Worm (Caenorhabditis elegans) whole organism, L1 larva: Measurements from ENCODE around the gene Y54E2A.4.

Source experiments
- C34B4.2 ChIP-seq: sonication (generic microtip); optimal IDR thresholded peaks from 2 replicates; lab custom pipeline; 2017; ENCODE audit warnings: mild to moderate bottlenecking, missing genetic modification characterization, missing compliant biosample characterization
- F16B12.6 ChIP-seq: fragments of 150-350 bp; optimal IDR thresholded peaks from 2 replicates; lab custom pipeline; 2014; ENCODE audit warnings: missing biosample characterization, missing genetic modification characterization
- Y116A8C.19 ChIP-seq: sonication (generic microtip); optimal IDR thresholded peaks from 2 replicates; lab custom pipeline; 2016; ENCODE audit warnings: missing compliant biosample characterization, missing genetic modification characterization, borderline replicate concordance
- aha-1 ChIP-seq: fragments of 150-350 bp; optimal IDR thresholded peaks from 2 replicates; lab custom pipeline; 2014; ENCODE audit warnings: missing biosample characterization, missing genetic modification characterization
- aly-2 ChIP-seq: fragments of 150-350 bp; optimal IDR thresholded peaks from 2 replicates; lab custom pipeline; 2014; ENCODE audit warnings: missing biosample characterization, missing genetic modification characterization
- ama-1 ChIP-seq: fragments of 150-350 bp; optimal IDR thresholded peaks from 2 replicates; lab custom pipeline; 2014
- ceh-63 ChIP-seq: fragments of 200-800 bp; sonication (Bioruptor generic); optimal IDR thresholded peaks from 2 replicates; lab custom pipeline; 2018; ENCODE audit warnings: mild to moderate bottlenecking, missing genetic modification characterization, missing compliant biosample characterization
- ceh-8 ChIP-seq: fragments of 200-800 bp; sonication (Bioruptor generic); optimal IDR thresholded peaks from 2 replicates; lab custom pipeline; 2018; ENCODE audit warnings: mild to moderate bottlenecking, missing genetic modification characterization, moderate library complexity, missing compliant biosample characterization
- ceh-90 ChIP-seq: sonication (generic microtip); optimal IDR thresholded peaks from 2 replicates; lab custom pipeline; 2016; ENCODE audit warnings: missing genetic modification characterization, missing compliant biosample characterization
- dpl-1 ChIP-seq, 3 experiments: fragments of 150-350 bp in 2 of 3; sonication (generic microtip) in 1 of 3; optimal IDR thresholded peaks; 2 replicates each; lab custom pipeline; 2014 to 2017; ENCODE audit warnings: missing biosample characterization in 3 of 3, missing genetic modification characterization in 3 of 3, missing genetic modification reagents in 3 of 3
- dsc-1 ChIP-seq: sonication (generic microtip); optimal IDR thresholded peaks from 2 replicates; lab custom pipeline; 2016; ENCODE audit warnings: mild to moderate bottlenecking, missing genetic modification characterization, missing compliant biosample characterization
- efl-1 ChIP-seq, 4 experiments: fragments of 150-350 bp; optimal IDR thresholded peaks in 3 of 4; peaks in 1 of 4; 1 replicate in 1 of 4; 2 replicates in 3 of 4; lab custom pipeline; 2014; ENCODE audit warnings: missing biosample characterization in 2 of 4, missing genetic modification characterization in 2 of 4, missing genetic modification reagents in 2 of 4
- efl-3 ChIP-seq: fragments of 200-800 bp; sonication (Bioruptor generic); optimal IDR thresholded peaks from 2 replicates; lab custom pipeline; 2018; ENCODE audit warnings: mild to moderate bottlenecking, missing genetic modification characterization, missing compliant biosample characterization
- ets-5 ChIP-seq: fragments of 200-800 bp; sonication (Bioruptor generic); IDR thresholded peaks from 2 replicates; pipeline ENCODE4 v1.3.6; 2022; ENCODE audit warnings: missing genetic modification characterization, missing compliant biosample characterization
- fkh-8 ChIP-seq: sonication (generic microtip); optimal IDR thresholded peaks from 2 replicates; lab custom pipeline; 2016; ENCODE audit warnings: mild to moderate bottlenecking, missing genetic modification characterization, missing compliant biosample characterization
- fos-1 ChIP-seq: fragments of 150-350 bp; optimal IDR thresholded peaks from 2 replicates; lab custom pipeline; 2014; ENCODE audit warnings: missing biosample characterization, missing genetic modification characterization
- hlh-17 ChIP-seq: fragments of 200-800 bp; sonication (Bioruptor generic); optimal IDR thresholded peaks from 2 replicates; lab custom pipeline; 2018; ENCODE audit warnings: missing genetic modification characterization, mild to moderate bottlenecking, missing compliant biosample characterization, moderate library complexity, borderline replicate concordance
- hpl-2 ChIP-seq: fragments of 150-350 bp; optimal IDR thresholded peaks from 2 replicates; lab custom pipeline; 2014; ENCODE audit warnings: missing biosample characterization, missing genetic modification reagents, missing genetic modification characterization
- irx-1 ChIP-seq: sonication (generic microtip); optimal IDR thresholded peaks from 2 replicates; lab custom pipeline; 2016; ENCODE audit warnings: missing genetic modification characterization, missing compliant biosample characterization
- lin-14 ChIP-seq: fragments of 200-800 bp; sonication (Bioruptor generic); optimal IDR thresholded peaks from 2 replicates; lab custom pipeline; 2018; ENCODE audit warnings: mild to moderate bottlenecking, missing genetic modification characterization, moderate library complexity, missing compliant biosample characterization
- mep-1 ChIP-seq: fragments of 150-350 bp; optimal IDR thresholded peaks from 2 replicates; lab custom pipeline; 2014; ENCODE audit warnings: missing biosample characterization, missing genetic modification characterization
- nhr-11 ChIP-seq: fragments of 150-350 bp; optimal IDR thresholded peaks from 2 replicates; lab custom pipeline; 2014; ENCODE audit warnings: missing biosample characterization, missing genetic modification characterization
- nhr-19 ChIP-seq: fragments of 200-800 bp; sonication (Bioruptor generic); conservative IDR thresholded peaks from 2 replicates; pipeline ENCODE4 v1.3.6; 2022; ENCODE audit warnings: missing genetic modification characterization, missing compliant biosample characterization
- nhr-20 ChIP-seq: sonication (generic microtip); optimal IDR thresholded peaks from 2 replicates; lab custom pipeline; 2016; ENCODE audit warnings: mild to moderate bottlenecking, missing genetic modification characterization, missing compliant biosample characterization
- nhr-71 ChIP-seq: sonication (generic microtip); optimal IDR thresholded peaks from 2 replicates; lab custom pipeline; 2016; ENCODE audit warnings: mild to moderate bottlenecking, missing genetic modification characterization, moderate library complexity, missing compliant biosample characterization
- nhr-77 ChIP-seq: fragments of 150-350 bp; optimal IDR thresholded peaks from 2 replicates; lab custom pipeline; 2014; ENCODE audit warnings: missing biosample characterization, missing genetic modification characterization
- nhr-90 ChIP-seq: sonication (generic microtip); optimal IDR thresholded peaks from 2 replicates; lab custom pipeline; 2016; ENCODE audit warnings: mild to moderate bottlenecking, missing genetic modification characterization, missing compliant biosample characterization; ENCODE audit not compliant: poor library complexity
- pag-3 ChIP-seq: sonication (generic microtip); optimal IDR thresholded peaks from 2 replicates; lab custom pipeline; 2017; ENCODE audit warnings: missing genetic modification characterization, mild to moderate bottlenecking, missing compliant biosample characterization, antibody characterized with exemption, borderline replicate concordance; ENCODE audit not compliant: insufficient read depth
- pax-3 ChIP-seq: fragments of 200-800 bp; sonication (Bioruptor generic); optimal IDR thresholded peaks from 2 replicates; lab custom pipeline; 2018; ENCODE audit warnings: mild to moderate bottlenecking, missing genetic modification characterization, moderate library complexity, missing compliant biosample characterization
- pqm-1 ChIP-seq: sonication (generic microtip); optimal IDR thresholded peaks from 3 replicates; lab custom pipeline; 2017; ENCODE audit warnings: missing biosample characterization, missing genetic modification characterization
- rnt-1 ChIP-seq: sonication (generic microtip); optimal IDR thresholded peaks from 2 replicates; lab custom pipeline; 2016; ENCODE audit warnings: mild to moderate bottlenecking, missing genetic modification characterization, moderate library complexity, missing compliant biosample characterization
- skn-1 ChIP-seq: fragments of 150-350 bp; optimal IDR thresholded peaks from 2 replicates; lab custom pipeline; 2014; ENCODE audit warnings: missing biosample characterization, missing genetic modification characterization
- sox-4 ChIP-seq: sonication (generic microtip); optimal IDR thresholded peaks from 2 replicates; lab custom pipeline; 2016; ENCODE audit warnings: missing genetic modification characterization, missing compliant biosample characterization
- swsn-7 ChIP-seq: sonication (generic microtip); optimal IDR thresholded peaks from 2 replicates; lab custom pipeline; 2016; ENCODE audit warnings: missing genetic modification characterization, missing compliant biosample characterization
- tbx-2 ChIP-seq: sonication (generic microtip); optimal IDR thresholded peaks from 2 replicates; lab custom pipeline; 2016; ENCODE audit warnings: missing genetic modification characterization, missing compliant biosample characterization
- unc-130 ChIP-seq: fragments of 150-350 bp; optimal IDR thresholded peaks from 2 replicates; lab custom pipeline; 2017; ENCODE audit warnings: missing biosample characterization, missing genetic modification characterization, inconsistent platforms
- unc-30 ChIP-seq: sonication (generic microtip); optimal IDR thresholded peaks from 2 replicates; lab custom pipeline; 2017; ENCODE audit warnings: missing biosample characterization, missing genetic modification characterization
- unc-86 ChIP-seq: sonication (generic microtip); optimal IDR thresholded peaks from 2 replicates; lab custom pipeline; 2016; ENCODE audit warnings: missing genetic modification characterization, missing compliant biosample characterization
- unc-98 ChIP-seq: fragments of 200-800 bp; sonication (Bioruptor generic); IDR thresholded peaks from 2 replicates; pipeline ENCODE4 v1.3.6; 2022; ENCODE audit warnings: missing genetic modification characterization, missing compliant biosample characterization
- vab-15 ChIP-seq: sonication (generic microtip); optimal IDR thresholded peaks from 2 replicates; lab custom pipeline; 2017; ENCODE audit warnings: missing genotype, mild to moderate bottlenecking, missing genetic modification characterization, missing compliant biosample characterization
- xbp-1 ChIP-seq: sonication (generic microtip); optimal IDR thresholded peaks from 2 replicates; lab custom pipeline; 2016; ENCODE audit warnings: missing genetic modification characterization, missing compliant biosample characterization
- zip-4 ChIP-seq: fragments of 200-800 bp; sonication (Bioruptor generic); optimal IDR thresholded peaks from 2 replicates; lab custom pipeline; 2018; ENCODE audit warnings: mild to moderate bottlenecking, missing genetic modification characterization, moderate library complexity, missing compliant biosample characterization
- ztf-11 ChIP-seq, 2 experiments: sonication (generic microtip); optimal IDR thresholded peaks; 2 replicates each; lab custom pipeline; 2016 to 2017; ENCODE audit warnings: missing genetic modification characterization in 2 of 2, missing biosample characterization in 1 of 2, missing compliant biosample characterization in 1 of 2
- ztf-4 ChIP-seq: fragments of 150-350 bp; optimal IDR thresholded peaks from 2 replicates; lab custom pipeline; 2014; ENCODE audit warnings: missing biosample characterization, missing genetic modification characterization

The Y54E2A.4 gene

DNA sequence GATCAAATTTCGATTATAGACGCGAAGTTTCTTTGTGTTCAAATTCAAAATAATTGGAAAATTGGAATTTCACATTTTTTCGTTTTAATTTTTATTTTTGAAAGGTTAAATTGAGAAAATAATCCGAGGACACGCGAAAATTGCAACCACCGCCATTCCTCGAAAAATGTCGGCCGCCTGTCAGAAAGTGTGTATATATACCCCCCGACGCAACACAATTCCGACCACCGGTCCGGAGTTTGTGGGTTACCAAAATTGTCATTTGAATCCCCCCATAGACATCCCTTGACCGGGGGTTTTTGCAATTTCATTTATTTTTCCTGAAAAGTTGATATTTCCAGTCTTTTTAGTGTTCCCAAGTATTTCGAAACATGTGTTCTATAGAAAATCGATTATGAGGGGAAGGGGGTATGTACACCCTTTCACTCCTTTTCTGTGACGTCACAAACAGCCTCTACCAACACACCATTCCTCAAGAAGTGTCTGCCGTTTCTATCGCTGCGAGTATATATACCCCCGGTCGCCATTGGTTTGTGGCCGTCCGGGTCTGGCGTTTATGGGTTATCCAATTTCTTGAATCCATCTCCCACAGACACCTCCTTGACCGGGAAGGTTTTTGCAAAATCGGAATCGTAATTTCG is 50.0 kb downstream of the Y54E2A.4 start, which contains the start of gene W01D2.3 (continued):
- no peak for TF ChIP-seq ceh-63 (GFP tag; lab: Kevin White, UChicago)
- no peak for TF ChIP-seq pag-3 (tag; lab: Kevin White, UChicago)
- peak; percentile 70 for TF ChIP-seq unc-86 (tag; lab: Kevin White, UChicago)
- TF ChIP-seq vab-15 = peak; percentile 47
- TF ChIP-seq aly-2 (tag; lab: Kevin White, UChicago) = peak; percentile 81
- peak; percentile 59 for TF ChIP-seq efl-3
- peak; percentile 25 for TF ChIP-seq C34B4.2 (tag; lab: Kevin White, UChicago)
- peak; percentile 42 to 56 (median 54) for TF ChIP-seq dpl-1 (GFP tag; optimal IDR thresholded peaks at IDR 0.05; lab: Kevin White, UChicago)
- TF ChIP-seq efl-1 (optimal IDR thresholded peaks at IDR 0.05; lab: Kevin White, UChicago) = peak; percentile 25 to 65
- TF ChIP-seq efl-1 (GFP tag; optimal IDR thresholded peaks at IDR 0.05 in 1 of 2; lab: Kevin White, UChicago) = peak; percentile 41 to 97
- TF ChIP-seq mep-1 (tag; lab: Kevin White, UChicago) = peak; percentile 26
- no peak for TF ChIP-seq Y116A8C.19
- peak; percentile 84 for TF ChIP-seq swsn-7 (tag; lab: Kevin White, UChicago)

DNA sequence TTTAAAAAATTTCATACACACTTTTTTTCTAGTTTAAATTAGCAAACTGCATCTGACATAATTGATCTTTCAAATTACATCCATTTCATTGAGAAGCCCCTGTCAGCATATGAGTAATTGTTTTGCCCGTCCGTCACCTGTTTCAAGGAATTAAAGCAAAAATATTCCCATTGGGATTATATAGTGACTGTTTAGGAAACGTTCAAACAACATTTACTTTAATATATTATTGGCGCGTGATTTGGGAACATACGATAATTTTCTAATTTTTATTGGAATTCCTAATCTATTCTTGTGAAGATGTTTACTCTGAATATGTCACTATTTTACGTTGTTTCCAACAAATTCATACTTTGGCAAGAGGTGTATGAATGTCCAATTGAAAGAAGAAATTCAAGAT is 51.3 kb downstream of the Y54E2A.4 start, which contains the start of gene srt-11:
TSS of gene srt-11 (plus strand) at position 301 of the 400 bp plus-strand sequence.
- TF ChIP-seq ceh-8 (GFP tag; lab: Kevin White, UChicago) (peak; percentile 3), hlh-17 (GFP tag; lab: Kevin White, UChicago) (no peak), efl-1 (optimal IDR thresholded peaks at IDR 0.05; lab: Kevin White, UChicago) (no peak), efl-1 (GFP tag; optimal IDR thresholded peaks at IDR 0.05 in 1 of 2; lab: Kevin White, UChicago) (peak in 1 of 2 experiments; percentile 51), ztf-4 (tag; lab: Kevin White, UChicago) (no peak)
- TF ChIP-seq, all 84 proteins: peak for 2

DNA sequence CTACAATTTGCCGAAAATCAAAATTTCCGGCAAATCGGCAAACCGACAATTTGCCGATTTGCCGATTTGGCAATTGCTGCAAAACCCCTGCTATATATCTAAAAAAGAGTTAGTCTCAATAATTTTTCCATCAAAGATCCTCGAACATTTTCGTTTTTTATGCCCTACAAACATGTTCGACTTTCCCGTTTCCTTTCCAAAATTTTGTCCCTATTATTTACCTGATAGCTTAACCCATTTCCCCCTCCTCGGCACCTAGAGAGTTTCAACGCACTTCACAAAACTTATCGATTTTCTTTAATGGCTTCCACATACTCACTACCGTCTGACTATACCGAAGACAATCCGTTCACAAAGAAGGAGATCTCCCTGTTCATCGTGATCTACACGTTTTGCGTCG is 54.3 kb downstream of the Y54E2A.4 start, which contains the start of gene W01D2.6:
TSS of gene W01D2.6 (plus strand) at position 301 of the 400 bp plus-strand sequence.
- TF ChIP-seq unc-86 (tag; lab: Kevin White, UChicago) = no peak
- no peak for TF ChIP-seq aly-2 (tag; lab: Kevin White, UChicago)
- no peak for TF ChIP-seq unc-130
- TF ChIP-seq unc-30 (tag; lab: Kevin White, UChicago) = no peak
- no peak for TF ChIP-seq nhr-77 (tag; lab: Kevin White, UChicago)
- TF ChIP-seq fos-1 (tag; lab: Kevin White, UChicago) = no peak
- TF ChIP-seq pag-3 (tag; lab: Kevin White, UChicago) = no peak
- TF ChIP-seq dsc-1 (tag; lab: Kevin White, UChicago) = no peak
- no peak for TF ChIP-seq rnt-1 (tag; lab: Kevin White, UChicago)
- TF ChIP-seq xbp-1 = no peak
- no peak for TF ChIP-seq ets-5 (GFP tag; lab: Robert Waterston, UW)

DNA sequence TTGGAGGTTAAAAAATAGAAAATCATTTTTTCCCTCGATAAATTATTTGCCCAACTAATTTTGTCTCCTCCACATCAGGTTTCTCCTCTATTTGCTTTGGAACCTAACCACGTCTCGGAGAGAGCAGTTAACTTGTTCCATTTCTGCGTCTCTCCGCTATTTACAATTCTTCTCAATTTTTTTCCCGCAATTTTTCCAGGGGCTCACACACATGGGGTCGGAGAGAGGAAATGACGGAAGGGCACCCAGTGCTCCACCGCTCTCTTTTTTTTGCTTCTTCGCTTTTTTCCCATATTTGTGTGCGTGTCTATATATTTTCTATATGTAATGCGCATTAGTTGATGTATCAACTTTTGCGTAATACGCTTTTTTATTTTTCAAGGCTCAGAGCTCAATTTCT is 56.2 kb downstream of the Y54E2A.4 start:
- TF ChIP-seq ceh-90 (tag; lab: Kevin White, UChicago) (no peak), unc-30 (tag; lab: Kevin White, UChicago) (no peak), hpl-2 (no peak), F16B12.6 (tag; lab: Kevin White, UChicago) (no peak), fkh-8 (tag; lab: Kevin White, UChicago) (peak; percentile 27), sox-4 (no peak), nhr-71 (tag; lab: Kevin White, UChicago) (peak; percentile 33), ets-5 (GFP tag; lab: Robert Waterston, UW) (no peak), nhr-20 (tag; lab: Kevin White, UChicago) (no peak), skn-1 (tag; lab: Kevin White, UChicago) (no peak), dsc-1 (tag; lab: Kevin White, UChicago) (no peak), nhr-77 (tag; lab: Kevin White, UChicago) (peak; percentile 71), pqm-1 (tag; lab: Kevin White, UChicago) (no peak), vab-15 (no peak), lin-14 (peak; percentile 81), nhr-90 (no peak), tbx-2 (tag; lab: Kevin White, UChicago) (peak; percentile 9), ama-1 (no peak), unc-98 (GFP tag; lab: Robert Waterston, UW) (no peak), pax-3 (tag; lab: Kevin White, UChicago) (no peak), nhr-11 (tag; lab: Kevin White, UChicago) (no peak), ztf-11 (tag; optimal IDR thresholded peaks at IDR 0.05; lab: Kevin White, UChicago) (no peak), zip-4 (GFP tag; lab: Kevin White, UChicago) (no peak), aha-1 (no peak), hlh-17 (GFP tag; lab: Kevin White, UChicago) (no peak), fos-1 (tag; lab: Kevin White, UChicago) (no peak), irx-1 (tag; lab: Kevin White, UChicago) (no peak), nhr-19 (GFP tag; lab: Robert Waterston, UW) (no peak)
